Worm (Caenorhabditis elegans): ENCODE measurements around the gene ZK930.7.

Gene ZK930.7

ce11 chrII:11922757-11923538 lies 8.5 kb downstream of the ZK930.7 start:
- no peak for TF ChIP-seq lin-13 (GFP tag; optimal IDR thresholded peaks at IDR 0.05)
- no peak for TF ChIP-seq efl-1 (optimal IDR thresholded peaks at IDR 0.05)
- peak in 1 of 2 experiments; percentile 61 for TF ChIP-seq efl-1 (GFP tag; optimal IDR thresholded peaks at IDR 0.05 in 1 of 2)

- TF ChIP-seq mab-9 (GFP tag; IDR thresholded peaks at IDR 0.05) = no peak
Measured at ce11 chrII:11923620-11924298, 9.4 kb downstream of the ZK930.7 start.

ce11 chrII:11925203-11925602 lies 10.8 kb downstream of the ZK930.7 start:
- no peak for TF ChIP-seq lin-14 (GFP tag; optimal IDR thresholded peaks at IDR 0.05)
- TF ChIP-seq nhr-11 (tag; optimal IDR thresholded peaks at IDR 0.05) = no peak
- TF ChIP-seq snpc-4 (tag; optimal IDR thresholded peaks at IDR 0.05) = no peak
- TF ChIP-seq hlh-17 (GFP tag; optimal IDR thresholded peaks at IDR 0.05; ENCODE audit: borderline replicate concordance) = no peak
- TF ChIP-seq elt-3 (tag; optimal IDR thresholded peaks at IDR 0.05) = no peak
- TF ChIP-seq mef-2 (tag; optimal IDR thresholded peaks at IDR 0.05) = no peak
- no peak for TF ChIP-seq lin-13 (GFP tag; optimal IDR thresholded peaks at IDR 0.05)
- no peak for TF ChIP-seq lsy-2 (tag; optimal IDR thresholded peaks at IDR 0.05)
- no peak for TF ChIP-seq fkh-8 (tag; optimal IDR thresholded peaks at IDR 0.05)
- TF ChIP-seq ceh-63 (GFP tag; optimal IDR thresholded peaks at IDR 0.05) = no peak
- no peak for TF ChIP-seq ceh-8 (GFP tag; optimal IDR thresholded peaks at IDR 0.05)
- TF ChIP-seq efl-3 (GFP tag; optimal IDR thresholded peaks at IDR 0.05) = no peak
- TF ChIP-seq hlh-4 (tag; optimal IDR thresholded peaks at IDR 0.05) = no peak
- no peak for TF ChIP-seq nhr-237 (tag; optimal IDR thresholded peaks at IDR 0.05)
- no peak for TF ChIP-seq C04F5.9 (tag; optimal IDR thresholded peaks at IDR 0.05)
- TF ChIP-seq lir-3 (tag; optimal IDR thresholded peaks at IDR 0.05; ENCODE audit: poor library complexity) = no peak

- TF ChIP-seq lin-13 (GFP tag; optimal IDR thresholded peaks at IDR 0.05) = no peak
- no peak for TF ChIP-seq swsn-7 (tag; optimal IDR thresholded peaks at IDR 0.05)
- TF ChIP-seq hpl-2 (GFP tag; optimal IDR thresholded peaks at IDR 0.05) = no peak
- TF ChIP-seq elt-2 (tag; optimal IDR thresholded peaks at IDR 0.05) = no peak
- TF ChIP-seq ces-1 (GFP tag; optimal IDR thresholded peaks at IDR 0.05) = no peak
- no peak for TF ChIP-seq nhr-90 (tag; optimal IDR thresholded peaks at IDR 0.05; ENCODE audit: poor library complexity)
- TF ChIP-seq lir-3 (tag; optimal IDR thresholded peaks at IDR 0.05; ENCODE audit: poor library complexity) = no peak
- TF ChIP-seq egl-13 (tag; optimal IDR thresholded peaks at IDR 0.05) = no peak
- no peak for TF ChIP-seq nhr-19 (GFP tag; conservative IDR thresholded peaks at IDR 0.05)
- no peak for TF ChIP-seq lin-35 (GFP tag; optimal IDR thresholded peaks at IDR 0.05)
- TF ChIP-seq isw-1 (GFP tag; IDR thresholded peaks at IDR 0.05) = no peak
- no peak for TF ChIP-seq irx-1 (tag; optimal IDR thresholded peaks at IDR 0.05)
- TF ChIP-seq dsc-1 (tag; optimal IDR thresholded peaks at IDR 0.05) = no peak
- no peak for TF ChIP-seq pag-3 (tag; optimal IDR thresholded peaks at IDR 0.05; ENCODE audit: borderline replicate concordance, insufficient read depth)
- TF ChIP-seq nhr-84 (tag; optimal IDR thresholded peaks at IDR 0.05) = no peak
- no peak for TF ChIP-seq unc-130 (tag; optimal IDR thresholded peaks at IDR 0.05)
- TF ChIP-seq mef-2 (tag; optimal IDR thresholded peaks at IDR 0.05) = no peak
Measured at ce11 chrII:11926501-11926900, 12.1 kb downstream of the ZK930.7 start.

Data from whole organism, L1 larva.